Fruit fly (Drosophila melanogaster) whole organism, embryonic: ENCODE data around the gene MsrA.
A peak's percentile ranks its signal among the peaks of the same experiment; 100 is the strongest.

Source experiments
- Adf1 ChIP-seq: fragments of 200-800 bp; sonication (Bioruptor generic); IDR thresholded peaks from 2 replicates; pipeline ENCODE4 v1.3.6; 2022; ENCODE audit warnings: missing biosample characterization, missing genetic modification characterization
- Awh ChIP-seq: fragments of 200-800 bp; sonication (Bioruptor generic); IDR thresholded peaks from 2 replicates; pipeline ENCODE4, ENCODE4 v1.3.6; 2022; ENCODE audit warnings: missing biosample characterization, missing genetic modification characterization
- CG10147 ChIP-seq: fragments of 200-800 bp; sonication (Bioruptor generic); optimal IDR thresholded peaks from 2 replicates; lab custom pipeline; 2019; ENCODE audit warnings: missing biosample characterization, mild to moderate bottlenecking, missing genetic modification characterization, moderate library complexity
- CG10274 ChIP-seq: fragments of 200-800 bp; sonication (Bioruptor generic); optimal IDR thresholded peaks from 3 replicates; lab custom pipeline; 2017; ENCODE audit warnings: missing biosample characterization, mild to moderate bottlenecking, missing genetic modification characterization
- CG10366 ChIP-seq: fragments of 200-800 bp; sonication (Bioruptor generic); IDR thresholded peaks from 2 replicates; pipeline ENCODE4 v1.3.6; 2022; ENCODE audit warnings: missing biosample characterization, missing genetic modification characterization
- CG11085 ChIP-seq: fragments of 200-800 bp; sonication (Bioruptor generic); IDR thresholded peaks from 2 replicates; pipeline ENCODE4 v1.3.6; 2022; ENCODE audit warnings: missing biosample characterization, missing genetic modification characterization
- CG12104 ChIP-seq: fragments of 200-800 bp; sonication (Bioruptor generic); optimal IDR thresholded peaks from 3 replicates; lab custom pipeline; 2016; ENCODE audit warnings: missing biosample characterization, missing genetic modification characterization
- CG13296 ChIP-seq: fragments of 200-800 bp; sonication (Bioruptor generic); optimal IDR thresholded peaks from 3 replicates; lab custom pipeline; 2018; ENCODE audit warnings: missing biosample characterization, mild to moderate bottlenecking, missing genetic modification characterization
- CG15696 ChIP-seq: fragments of 200-800 bp; sonication (Bioruptor generic); optimal IDR thresholded peaks from 2 replicates; lab custom pipeline; 2019; ENCODE audit warnings: missing biosample characterization, mild to moderate bottlenecking, missing genetic modification characterization, moderate library complexity
- CG17359 ChIP-seq: fragments of 200-800 bp; sonication (Bioruptor generic); optimal IDR thresholded peaks from 3 replicates; lab custom pipeline; 2018; ENCODE audit warnings: missing biosample characterization, mild to moderate bottlenecking, missing genetic modification characterization, moderate library complexity
- CG18011 ChIP-seq: fragments of 200-800 bp; sonication (Bioruptor generic); optimal IDR thresholded peaks from 2 replicates; lab custom pipeline; 2017; ENCODE audit warnings: missing biosample characterization, missing genetic modification characterization, mild to moderate bottlenecking, moderate library complexity, missing genotype
- CG2199 ChIP-seq: fragments of 200-800 bp; sonication (Bioruptor generic); IDR thresholded peaks from 3 replicates; pipeline ENCODE4 v1.3.6; 2022; ENCODE audit warnings: missing biosample characterization, missing genetic modification characterization
- CG34422 ChIP-seq: fragments of 200-800 bp; sonication (Bioruptor generic); IDR thresholded peaks from 3 replicates; pipeline ENCODE4 v1.3.6; 2022; ENCODE audit warnings: missing biosample characterization, missing genetic modification characterization
- CG4404 ChIP-seq: fragments of 200-800 bp; sonication (Bioruptor generic); IDR thresholded peaks from 2 replicates; pipeline ENCODE4 v1.3.6; 2022; ENCODE audit warnings: missing biosample characterization, missing genetic modification characterization
- CG5953 ChIP-seq: fragments of 200-800 bp; sonication (Bioruptor generic); IDR thresholded peaks from 2 replicates; pipeline ENCODE4 v1.3.6; 2022; ENCODE audit warnings: missing biosample characterization, missing genetic modification characterization
- CG6654 ChIP-seq: fragments of 200-800 bp; sonication (Bioruptor generic); optimal IDR thresholded peaks from 2 replicates; lab custom pipeline; 2017; ENCODE audit warnings: missing biosample characterization, mild to moderate bottlenecking, missing genetic modification characterization
- CG7745 ChIP-seq: fragments of 200-800 bp; sonication (Bioruptor generic); optimal IDR thresholded peaks from 2 replicates; lab custom pipeline; 2018; ENCODE audit warnings: missing biosample characterization, mild to moderate bottlenecking, missing genetic modification characterization, moderate library complexity
- CG8290 ChIP-seq, 3 experiments: fragments of 200-800 bp; sonication (Bioruptor generic); optimal IDR thresholded peaks; 2 replicates each; lab custom pipeline; 2016 to 2019; ENCODE audit warnings: missing biosample characterization in 3 of 3, missing genetic modification characterization in 3 of 3, mild to moderate bottlenecking in 2 of 3, moderate library complexity in 1 of 3
- CG8924 ChIP-seq: fragments of 200-800 bp; optimal IDR thresholded peaks from 3 replicates; lab custom pipeline; 2019; ENCODE audit warnings: missing biosample characterization, mild to moderate bottlenecking, missing genetic modification characterization, moderate library complexity
- CG9727 ChIP-seq: fragments of 200-800 bp; sonication (Bioruptor generic); optimal IDR thresholded peaks from 3 replicates; lab custom pipeline; 2017; ENCODE audit warnings: missing biosample characterization, mild to moderate bottlenecking, missing genetic modification characterization
- CHES-1-like ChIP-seq: fragments of 200-800 bp; sonication (Bioruptor generic); optimal IDR thresholded peaks from 2 replicates; lab custom pipeline; 2016; ENCODE audit warnings: missing biosample characterization, missing genetic modification characterization
- CoRest ChIP-seq: fragments of 200-800 bp; sonication (Bioruptor generic); optimal IDR thresholded peaks from 3 replicates; lab custom pipeline; 2018; ENCODE audit warnings: missing biosample characterization, mild to moderate bottlenecking, missing genetic modification characterization, moderate library complexity
- CrebB ChIP-seq: fragments of 200-800 bp; sonication (Bioruptor generic); optimal IDR thresholded peaks from 3 replicates; lab custom pipeline; 2018; ENCODE audit warnings: missing biosample characterization, mild to moderate bottlenecking, missing genetic modification characterization
- D19B ChIP-seq: fragments of 200-800 bp; sonication (Bioruptor generic); optimal IDR thresholded peaks from 2 replicates; lab custom pipeline; 2017; ENCODE audit warnings: missing biosample characterization, mild to moderate bottlenecking, missing genetic modification characterization
- Dref ChIP-seq: fragments of 200-800 bp; sonication (Bioruptor generic); IDR thresholded peaks from 2 replicates; pipeline ENCODE4 v1.3.6; 2022; ENCODE audit warnings: missing biosample characterization, missing genetic modification characterization
- MBD-R2 ChIP-seq: fragments of 200-800 bp; sonication (Bioruptor generic); IDR thresholded peaks from 2 replicates; pipeline ENCODE4 v1.3.6; 2022; ENCODE audit warnings: missing biosample characterization, missing genetic modification characterization
- Ptx1 ChIP-seq: fragments of 200-800 bp; sonication (Bioruptor generic); IDR thresholded peaks from 2 replicates; pipeline ENCODE4 v1.3.6; 2022; ENCODE audit warnings: missing biosample characterization, missing genetic modification characterization
- Rfx ChIP-seq: fragments of 200-800 bp; sonication (Bioruptor generic); IDR thresholded peaks from 2 replicates; pipeline ENCODE4 v1.3.6; 2022; ENCODE audit warnings: missing biosample characterization, missing genetic modification characterization
- Scr ChIP-seq: fragments of 200-800 bp; sonication (Bioruptor generic); IDR thresholded peaks from 2 replicates; pipeline ENCODE4 v1.3.6; 2022; ENCODE audit warnings: missing biosample characterization, missing genetic modification characterization; ENCODE audit not compliant: partially characterized antibody
- Stat92E ChIP-seq, 3 experiments: fragments of >200 bp in 2 of 3; fragments of 200-800 bp in 1 of 3; sonication (Bioruptor generic) in 1 of 3; optimal IDR thresholded peaks; 2 replicates each; lab custom pipeline; 2017 to 2019; ENCODE audit warnings: missing biosample characterization in 3 of 3, missing genetic modification characterization in 3 of 3, mild to moderate bottlenecking in 1 of 3, moderate library complexity in 1 of 3
- ase ChIP-seq: fragments of 200-800 bp; sonication (Bioruptor generic); IDR thresholded peaks from 3 replicates; pipeline ENCODE4 v1.3.6; 2022; ENCODE audit warnings: missing biosample characterization, missing genetic modification characterization
- bab2 ChIP-seq: fragments of 200-800 bp; sonication (Bioruptor generic); optimal IDR thresholded peaks from 2 replicates; lab custom pipeline; 2016; ENCODE audit warnings: missing biosample characterization, missing genetic modification characterization
- bbx ChIP-seq: fragments of 200-800 bp; sonication (Bioruptor generic); IDR thresholded peaks from 2 replicates; pipeline ENCODE4 v1.3.6; 2022; ENCODE audit warnings: missing biosample characterization, missing genetic modification characterization; ENCODE audit not compliant: partially characterized antibody
- crp ChIP-seq, 2 experiments: fragments of 200-800 bp; sonication (Bioruptor generic); optimal IDR thresholded peaks; 2 replicates in 1 of 2; 3 replicates in 1 of 2; lab custom pipeline; 2017; ENCODE audit warnings: missing biosample characterization in 2 of 2, missing genetic modification characterization in 2 of 2, mild to moderate bottlenecking in 1 of 2, moderate library complexity in 1 of 2
- esg ChIP-seq: fragments of 200-800 bp; sonication (Bioruptor generic); conservative IDR thresholded peaks from 2 replicates; pipeline ENCODE4 v1.3.6; 2022; ENCODE audit warnings: missing biosample characterization, missing genetic modification characterization
- gce ChIP-seq: fragments of 200-800 bp; sonication (Bioruptor generic); IDR thresholded peaks from 3 replicates; pipeline ENCODE4 v1.3.6; 2022; ENCODE audit warnings: missing biosample characterization, missing genetic modification characterization
- gem ChIP-seq: fragments of 200-800 bp; sonication (Bioruptor generic); optimal IDR thresholded peaks from 2 replicates; lab custom pipeline; 2019; ENCODE audit warnings: missing biosample characterization, mild to moderate bottlenecking, missing genetic modification characterization, moderate library complexity
- gsb-n ChIP-seq: fragments of 200-800 bp; sonication (Bioruptor generic); optimal IDR thresholded peaks from 3 replicates; lab custom pipeline; 2018; ENCODE audit warnings: missing biosample characterization, mild to moderate bottlenecking, missing genetic modification characterization
- ken ChIP-seq: fragments of 200-800 bp; sonication (Bioruptor generic); IDR thresholded peaks from 3 replicates; pipeline ENCODE4 v1.3.6; 2022; ENCODE audit warnings: missing biosample characterization, missing genetic modification characterization
- lab ChIP-seq: fragments of 200-800 bp; sonication (Bioruptor generic); optimal IDR thresholded peaks from 3 replicates; lab custom pipeline; 2017; ENCODE audit warnings: missing biosample characterization, missing genetic modification characterization, mild to moderate bottlenecking, moderate library complexity, missing genetic modification reagents
- nmo ChIP-seq: fragments of 200-800 bp; sonication (Bioruptor generic); optimal IDR thresholded peaks from 2 replicates; lab custom pipeline; 2018; ENCODE audit warnings: missing biosample characterization, mild to moderate bottlenecking, missing genetic modification characterization, moderate library complexity
- oc ChIP-seq: fragments of 200-800 bp; sonication (Bioruptor generic); optimal IDR thresholded peaks from 2 replicates; lab custom pipeline; 2018; ENCODE audit warnings: missing biosample characterization, mild to moderate bottlenecking, missing genetic modification characterization, moderate library complexity
- pan ChIP-seq, 4 experiments: fragments of >200 bp in 3 of 4; fragments of 200-800 bp in 1 of 4; sonication (Bioruptor generic) in 1 of 4; optimal IDR thresholded peaks in 3 of 4; IDR thresholded peaks in 1 of 4; 2 replicates each; pipeline versions ENCODE4 v1.3.6 to Lab custom; 2017 to 2022; ENCODE audit warnings: missing biosample characterization in 2 of 4, missing genetic modification characterization in 2 of 4, mixed read lengths in 1 of 4
- sima ChIP-seq: fragments of 200-800 bp; sonication (Bioruptor generic); optimal IDR thresholded peaks from 2 replicates; lab custom pipeline; 2016; ENCODE audit warnings: missing biosample characterization, missing genetic modification characterization
- sna ChIP-seq: fragments of 200-800 bp; sonication (Bioruptor generic); IDR thresholded peaks from 2 replicates; pipeline ENCODE4 v1.3.6; 2022; ENCODE audit warnings: missing biosample characterization, missing genetic modification characterization; ENCODE audit not compliant: partially characterized antibody
- stc ChIP-seq: fragments of 200-800 bp; sonication (Bioruptor generic); IDR thresholded peaks from 2 replicates; pipeline ENCODE4 v1.3.6; 2022; ENCODE audit warnings: missing biosample characterization, missing genetic modification characterization

The MsrA gene

dm6 chr3L:15500813-15501645 lies 9.8 kb upstream of the MsrA start, which contains the start of gene CG7272 (continued):
- peak; percentile 37; the same call in 1 of the 2 replicates for TF ChIP-seq Adf1 (GFP tag; lab: Robert Waterston, UW)
- peak; percentile 29 for TF ChIP-seq CG10274 (GFP tag; lab: Kevin White, UChicago)
- peak; percentile 39 for TF ChIP-seq CG8924 (tag; lab: Kevin White, UChicago)
- peak; percentile 7 for TF ChIP-seq oc (tag; lab: Kevin White, UChicago)
- TF ChIP-seq D19B: peak; percentile 95
- no peak for TF ChIP-seq CG12104 (GFP tag; lab: Kevin White, UChicago)
- TF ChIP-seq CG9727: no peak
- TF ChIP-seq CHES-1-like (GFP tag; lab: Kevin White, UChicago): peak; percentile 11
- TF ChIP-seq Scr (GFP tag; lab: Robert Waterston, UW): peak; percentile 20; the same call in 1 of the 2 replicates
- peak; percentile 62; the same call in 1 of the 3 replicates for TF ChIP-seq CG34422 (GFP tag; lab: Robert Waterston, UW)
- peak; percentile 53 for TF ChIP-seq Rfx (GFP tag; lab: Robert Waterston, UW)
- no peak for TF ChIP-seq CG5953 (GFP tag; lab: Robert Waterston, UW)
- no peak for TF ChIP-seq pan (optimal IDR thresholded peaks at IDR 0.05; lab: Kevin White, UChicago)
- peak in 1 of 2 experiments; percentile 27 for TF ChIP-seq pan (GFP tag; optimal IDR thresholded peaks at IDR 0.05 in 1 of 2, IDR thresholded peaks at IDR 0.05 in 1 of 2)
- TF ChIP-seq Awh (GFP tag; lab: Robert Waterston, UW): no peak
- TF ChIP-seq nmo (GFP tag; lab: Kevin White, UChicago): peak; percentile 19
- no peak for TF ChIP-seq sima (GFP tag; lab: Kevin White, UChicago)
- no peak for TF ChIP-seq ase (GFP tag; lab: Robert Waterston, UW)
- no peak for TF ChIP-seq CG17359 (tag; lab: Kevin White, UChicago)
- TF ChIP-seq gsb-n: no peak
- no peak; the same call in 1 of the 2 replicates for TF ChIP-seq CG10366
- TF ChIP-seq CoRest (tag; lab: Kevin White, UChicago): peak; percentile 9
- no peak for TF ChIP-seq esg
- no peak for TF ChIP-seq CG11085 (GFP tag; lab: Robert Waterston, UW)
- TF ChIP-seq Ptx1 (GFP tag; lab: Robert Waterston, UW): no peak
- 0 out of 2 replicates have a peak, but pooled peaks have one; percentile 36 for TF ChIP-seq sna (GFP tag; lab: Robert Waterston, UW)
- TF ChIP-seq CG15696 (tag; lab: Kevin White, UChicago): no peak
- TF ChIP-seq bbx (GFP tag; lab: Robert Waterston, UW): peak; percentile 43; the same call in 1 of the 2 replicates
- TF ChIP-seq CG2199 (GFP tag; lab: Robert Waterston, UW): no peak
- TF ChIP-seq lab (GFP tag; lab: Kevin White, UChicago): peak; percentile 44
- 0 out of 3 replicates have a peak, but pooled peaks have one; percentile 41 for TF ChIP-seq gce (GFP tag; lab: Robert Waterston, UW)
- TF ChIP-seq gem: peak; percentile 10
- TF ChIP-seq CG13296 (GFP tag; lab: Kevin White, UChicago): peak; percentile 34
- TF ChIP-seq Dref (GFP tag; lab: Robert Waterston, UW): peak; percentile 87
- no peak for TF ChIP-seq CG10147 (GFP tag; lab: Kevin White, UChicago)
- peak; percentile 53 for TF ChIP-seq CrebB (tag; lab: Kevin White, UChicago)
- TF ChIP-seq CG7745 (tag; lab: Kevin White, UChicago): no peak
- peak; percentile 22 for TF ChIP-seq CG18011 (GFP tag; lab: Kevin White, UChicago)
- no peak for TF ChIP-seq CG8290 (GFP tag; optimal IDR thresholded peaks at IDR 0.05; lab: Kevin White, UChicago)
- peak in 1 of 2 experiments; percentile 63 for TF ChIP-seq CG8290 (tag; optimal IDR thresholded peaks at IDR 0.05; lab: Kevin White, UChicago)
- no peak for TF ChIP-seq CG4404
- no peak for TF ChIP-seq ken (GFP tag; lab: Robert Waterston, UW)
- TF ChIP-seq bab2: peak; percentile 8
- peak in 1 of 2 experiments; percentile 5 for TF ChIP-seq crp (GFP tag; optimal IDR thresholded peaks at IDR 0.05; lab: Kevin White, UChicago)
- no peak for TF ChIP-seq CG6654 (GFP tag; lab: Kevin White, UChicago)
- TF ChIP-seq MBD-R2: peak; percentile 43
- TF ChIP-seq Stat92E (GFP tag; optimal IDR thresholded peaks at IDR 0.05; lab: Kevin White, UChicago): peak in 1 of 3 experiments; percentile 21
- TF ChIP-seq stc (GFP tag; lab: Robert Waterston, UW): no peak
